Fruit fly (Drosophila melanogaster) whole organism, wandering third instar larva: ENCODE results near the gene Nuak.

Source experiments
- CrebA ChIP-seq: fragments of 200-800 bp; sonication (Bioruptor generic); optimal IDR thresholded peaks from 2 replicates; lab custom pipeline; 2016; ENCODE audit warnings: missing biosample characterization, mild to moderate bottlenecking, missing genetic modification characterization, borderline replicate concordance
- Hnf4 ChIP-seq: fragments of 200-800 bp; sonication (Bioruptor generic); optimal IDR thresholded peaks from 2 replicates; lab custom pipeline; 2016; ENCODE audit warnings: missing biosample characterization, mild to moderate bottlenecking, missing genetic modification characterization
- Hr78 ChIP-seq: fragments of >200 bp; optimal IDR thresholded peaks from 2 replicates; lab custom pipeline; 2017; ENCODE audit warnings: missing biosample characterization, missing genetic modification characterization
- Hr83 ChIP-seq: fragments of 200-300 bp; sonication (Bioruptor generic); optimal IDR thresholded peaks from 2 replicates; lab custom pipeline; 2016; ENCODE audit warnings: missing biosample characterization, mild to moderate bottlenecking, missing genetic modification characterization, moderate library complexity; ENCODE audit not compliant: poor library complexity, severe bottlenecking
- Rel ChIP-seq, 2 experiments: fragments of 200-800 bp; sonication (Bioruptor generic) in 1 of 2; optimal IDR thresholded peaks; 2 replicates in 1 of 2; 3 replicates in 1 of 2; lab custom pipeline; 2016 to 2019; ENCODE audit warnings: mild to moderate bottlenecking in 2 of 2, missing biosample characterization in 2 of 2, missing genetic modification characterization in 2 of 2, moderate library complexity in 1 of 2
- brk ChIP-seq: fragments of 200-800 bp; sonication (Bioruptor generic); optimal IDR thresholded peaks from 2 replicates; lab custom pipeline; 2016; ENCODE audit warnings: missing biosample characterization, mild to moderate bottlenecking, missing genetic modification characterization
- dl ChIP-seq, 2 experiments: fragments of 175-275, 200-275 bp in 1 of 2; fragments of 200-275 bp in 1 of 2; sonication (Bioruptor generic); optimal IDR thresholded peaks; lab custom pipeline; 2018; ENCODE audit warnings: mild to moderate bottlenecking in 2 of 2, missing biosample characterization in 2 of 2, missing genetic modification characterization in 2 of 2, moderate library complexity in 2 of 2; ENCODE audit not compliant: partially characterized antibody in 2 of 2, insufficient read depth in 1 of 2
- dsf ChIP-seq: sonication (Bioruptor generic); optimal IDR thresholded peaks from 2 replicates; lab custom pipeline; 2016; ENCODE audit warnings: missing biosample characterization, missing genetic modification characterization, borderline replicate concordance
- psq ChIP-seq: fragments of 200-800 bp; sonication (Bioruptor generic); optimal IDR thresholded peaks from 3 replicates; lab custom pipeline; 2017; ENCODE audit warnings: missing biosample characterization, mild to moderate bottlenecking, missing genetic modification characterization, moderate library complexity

DNA sequence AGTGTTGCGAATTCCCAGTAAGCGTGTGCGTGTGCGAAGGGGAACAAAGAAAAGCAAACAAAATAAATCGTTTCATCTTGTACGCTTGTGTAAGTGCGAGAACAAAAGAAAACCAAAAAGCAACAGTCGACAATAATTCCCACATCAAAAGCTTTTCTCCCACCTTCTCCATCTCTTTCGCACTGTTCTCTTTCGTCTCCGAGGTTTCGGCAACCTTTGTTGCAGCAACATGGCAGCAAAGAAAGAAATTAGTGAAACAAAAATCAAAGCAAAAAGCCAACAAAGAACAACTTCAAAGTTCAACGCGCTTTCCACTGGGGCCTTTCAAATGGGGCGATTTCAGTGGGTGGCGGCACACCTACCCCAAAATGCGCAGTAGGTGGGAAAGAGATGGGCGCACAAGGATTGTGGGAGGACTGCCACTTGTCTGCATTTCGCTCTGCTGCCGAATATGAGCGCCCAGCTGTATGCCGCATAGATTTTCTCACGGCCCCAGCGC, 87.9 kb downstream of the Nuak start:
- TF ChIP-seq CrebA (GFP tag; lab: Kevin White, UChicago) (peak; percentile 87), dsf (GFP tag; lab: Kevin White, UChicago) (no peak), Rel (GFP tag; optimal IDR thresholded peaks at IDR 0.05; lab: Kevin White, UChicago) (peak; percentile 81), Rel (tag; optimal IDR thresholded peaks at IDR 0.05; lab: Kevin White, UChicago) (peak; percentile 81), dl (GFP tag; optimal IDR thresholded peaks at IDR 0.05; lab: Kevin White, UChicago; ENCODE audit: insufficient read depth in 1 of 2, partially characterized antibody in 2 of 2) (no peak), Hr83 (GFP tag; lab: Kevin White, UChicago) (no peak), psq (GFP tag; lab: Kevin White, UChicago) (peak; percentile 72), Hnf4 (GFP tag; lab: Kevin White, UChicago) (peak; percentile 19), brk (GFP tag; lab: Kevin White, UChicago) (no peak), Hr78 (GFP tag; lab: Kevin White, UChicago) (no peak)
